Fruit fly (Drosophila melanogaster): Measurements from ENCODE around the gene CG3277.

dm6 chr2L:3353791-3354190 is 49.9 kb downstream of the CG3277 start:
- TF ChIP-seq CG8478 (optimal IDR thresholded peaks at IDR 0.05) (no peak), CTCF (optimal IDR thresholded peaks at IDR 0.05) (no peak)

All from S2 (cell line).